Worm (Caenorhabditis elegans) whole organism, L3 larva: ENCODE measurements around the gene K11H3.3.

Source experiments
- R02D3.7 ChIP-seq: fragments of 150-350 bp; optimal IDR thresholded peaks from 2 replicates; lab custom pipeline; 2014; ENCODE audit warnings: missing biosample characterization, missing genetic modification characterization
- ZK546.5 ChIP-seq: sonication (generic microtip); optimal IDR thresholded peaks from 2 replicates; lab custom pipeline; 2017; ENCODE audit warnings: missing biosample characterization, missing genetic modification characterization
- aly-2 ChIP-seq: fragments of 150-350 bp; optimal IDR thresholded peaks from 2 replicates; lab custom pipeline; 2014; ENCODE audit warnings: missing biosample characterization, missing genetic modification characterization
- ama-1 ChIP-seq: fragments of 150-350 bp; optimal IDR thresholded peaks from 2 replicates; lab custom pipeline; 2018
- ceh-16 ChIP-seq: sonication (generic microtip); optimal IDR thresholded peaks from 2 replicates; lab custom pipeline; 2017; ENCODE audit warnings: missing biosample characterization, missing genetic modification characterization
- ceh-28 ChIP-seq: fragments of 150-350 bp; optimal IDR thresholded peaks from 2 replicates; lab custom pipeline; 2014; ENCODE audit warnings: missing biosample characterization, missing genetic modification reagents, missing genetic modification characterization
- ceh-9 ChIP-seq: sonication (generic microtip); optimal IDR thresholded peaks from 2 replicates; lab custom pipeline; 2018; ENCODE audit warnings: missing biosample characterization, missing genetic modification characterization
- daf-12 ChIP-seq: fragments of 150-350 bp; optimal IDR thresholded peaks from 2 replicates; lab custom pipeline; 2014; ENCODE audit warnings: missing biosample characterization, missing genetic modification reagents, missing genetic modification characterization
- egl-27 ChIP-seq: sonication (generic microtip); optimal IDR thresholded peaks from 4 replicates; lab custom pipeline; 2017; ENCODE audit warnings: missing biosample characterization, missing genetic modification reagents, missing genetic modification characterization
- egl-5 ChIP-seq: fragments of 150-350 bp; optimal IDR thresholded peaks from 2 replicates; lab custom pipeline; 2017; ENCODE audit warnings: missing biosample characterization, missing genetic modification reagents, missing genetic modification characterization, inconsistent platforms
- elt-1 ChIP-seq: fragments of 150-350 bp; optimal IDR thresholded peaks from 2 replicates; lab custom pipeline; 2014; ENCODE audit warnings: missing biosample characterization, missing genetic modification characterization
- elt-2 ChIP-seq: sonication (generic microtip); optimal IDR thresholded peaks from 2 replicates; lab custom pipeline; 2016; ENCODE audit warnings: missing genetic modification reagents, mild to moderate bottlenecking, missing genetic modification characterization, missing compliant biosample characterization
- elt-3 ChIP-seq, 3 experiments: fragments of 150-350 bp in 1 of 3; sonication (generic microtip) in 2 of 3; optimal IDR thresholded peaks; 2 replicates in 2 of 3; 4 replicates in 1 of 3; lab custom pipeline; 2014 to 2017; ENCODE audit warnings: missing biosample characterization in 3 of 3, missing genetic modification characterization in 3 of 3
- fkh-10 ChIP-seq: sonication (generic microtip); optimal IDR thresholded peaks from 2 replicates; lab custom pipeline; 2017; ENCODE audit warnings: missing biosample characterization, missing genetic modification reagents, missing genetic modification characterization
- fkh-2 ChIP-seq: fragments of 150-350 bp; optimal IDR thresholded peaks from 2 replicates; lab custom pipeline; 2014; ENCODE audit warnings: missing biosample characterization, missing genetic modification reagents, missing genetic modification characterization
- hmg-11 ChIP-seq: sonication (generic microtip); optimal IDR thresholded peaks from 2 replicates; lab custom pipeline; 2016; ENCODE audit warnings: missing genetic modification characterization, missing compliant biosample characterization
- lin-15B ChIP-seq: fragments of 150-350 bp; optimal IDR thresholded peaks from 2 replicates; lab custom pipeline; 2014; ENCODE audit warnings: missing biosample characterization, missing genetic modification characterization
- lin-39 ChIP-seq: fragments of 150-350 bp; optimal IDR thresholded peaks from 2 replicates; lab custom pipeline; 2018; ENCODE audit warnings: missing biosample characterization, missing genetic modification reagents, missing genetic modification characterization
- lsy-12 ChIP-seq: sonication (generic microtip); optimal IDR thresholded peaks from 2 replicates; lab custom pipeline; 2016; ENCODE audit warnings: mild to moderate bottlenecking, missing genetic modification characterization, missing compliant biosample characterization
- mdl-1 ChIP-seq: fragments of 150-350 bp; optimal IDR thresholded peaks from 2 replicates; lab custom pipeline; 2014; ENCODE audit warnings: missing biosample characterization, missing genetic modification characterization
- mml-1 ChIP-seq: fragments of 150-350 bp; sonication (generic microtip); optimal IDR thresholded peaks from 3 replicates; lab custom pipeline; 2014; ENCODE audit warnings: missing biosample characterization, missing genetic modification characterization
- nfya-1 ChIP-seq: sonication (generic microtip); optimal IDR thresholded peaks from 2 replicates; lab custom pipeline; 2017; ENCODE audit warnings: missing genetic modification characterization, mild to moderate bottlenecking, missing compliant biosample characterization, antibody characterized with exemption, moderate library complexity; ENCODE audit not compliant: insufficient read depth
- nhr-11 ChIP-seq: fragments of 150-350 bp; optimal IDR thresholded peaks from 2 replicates; lab custom pipeline; 2014; ENCODE audit warnings: missing biosample characterization, missing genetic modification characterization
- nhr-12 ChIP-seq: fragments of 150-350 bp; optimal IDR thresholded peaks from 2 replicates; lab custom pipeline; 2014; ENCODE audit warnings: missing biosample characterization, missing genetic modification characterization
- nhr-23 ChIP-seq: fragments of 150-350 bp; optimal IDR thresholded peaks from 2 replicates; lab custom pipeline; 2014; ENCODE audit warnings: missing biosample characterization, missing genetic modification reagents, missing genetic modification characterization
- nhr-237 ChIP-seq: fragments of 150-350 bp; optimal IDR thresholded peaks from 2 replicates; lab custom pipeline; 2014; ENCODE audit warnings: missing biosample characterization, missing genetic modification characterization
- nhr-28 ChIP-seq: fragments of 150-350 bp; optimal IDR thresholded peaks from 2 replicates; lab custom pipeline; 2014; ENCODE audit warnings: missing biosample characterization, missing genetic modification characterization
- nhr-43 ChIP-seq: sonication (generic microtip); optimal IDR thresholded peaks from 2 replicates; lab custom pipeline; 2016; ENCODE audit warnings: mild to moderate bottlenecking, missing genetic modification characterization, missing compliant biosample characterization; ENCODE audit not compliant: poor library complexity, severe bottlenecking
- nhr-67 ChIP-seq: fragments of 150-350 bp; optimal IDR thresholded peaks from 2 replicates; lab custom pipeline; 2014; ENCODE audit warnings: missing biosample characterization, missing genetic modification characterization
- nhr-76 ChIP-seq: fragments of 150-350 bp; sonication (generic microtip); optimal IDR thresholded peaks from 5 replicates; lab custom pipeline; 2014; ENCODE audit warnings: missing biosample characterization, missing genetic modification characterization
- nhr-77 ChIP-seq: fragments of 150-350 bp; optimal IDR thresholded peaks from 2 replicates; lab custom pipeline; 2014; ENCODE audit warnings: missing biosample characterization, missing genetic modification characterization
- pha-4 ChIP-seq: fragments of 150-350 bp; optimal IDR thresholded peaks from 2 replicates; lab custom pipeline; 2014; ENCODE audit warnings: missing biosample characterization, missing genetic modification reagents, missing genetic modification characterization
- pqm-1 ChIP-seq: fragments of 150-350 bp; optimal IDR thresholded peaks from 2 replicates; lab custom pipeline; 2017; ENCODE audit warnings: missing biosample characterization, missing genetic modification characterization, inconsistent platforms
- sea-2 ChIP-seq: fragments of 150-350 bp; sonication (generic microtip); optimal IDR thresholded peaks from 4 replicates; lab custom pipeline; 2014; ENCODE audit warnings: missing biosample characterization, missing genetic modification reagents, missing genetic modification characterization
- skn-1 ChIP-seq: fragments of 150-350 bp; optimal IDR thresholded peaks from 2 replicates; lab custom pipeline; 2014; ENCODE audit warnings: missing biosample characterization, missing genetic modification characterization
- snpc-4 ChIP-seq: fragments of 150-350 bp; optimal IDR thresholded peaks from 2 replicates; lab custom pipeline; 2014; ENCODE audit warnings: missing biosample characterization, missing genetic modification characterization
- unc-39 ChIP-seq: sonication (generic microtip); optimal IDR thresholded peaks from 4 replicates; lab custom pipeline; 2017; ENCODE audit warnings: missing biosample characterization, missing genetic modification characterization
- unc-62 ChIP-seq: fragments of 150-350 bp; sonication (generic microtip); optimal IDR thresholded peaks from 4 replicates; lab custom pipeline; 2014; ENCODE audit warnings: missing biosample characterization, missing genetic modification reagents, missing genetic modification characterization
- ztf-11 ChIP-seq: fragments of 150-350 bp; optimal IDR thresholded peaks from 2 replicates; lab custom pipeline; 2014; ENCODE audit warnings: missing biosample characterization, missing genetic modification characterization
- ztf-4 ChIP-seq: fragments of 150-350 bp; optimal IDR thresholded peaks from 2 replicates; lab custom pipeline; 2014; ENCODE audit warnings: missing biosample characterization, missing genetic modification characterization

The K11H3.3 gene

DNA sequence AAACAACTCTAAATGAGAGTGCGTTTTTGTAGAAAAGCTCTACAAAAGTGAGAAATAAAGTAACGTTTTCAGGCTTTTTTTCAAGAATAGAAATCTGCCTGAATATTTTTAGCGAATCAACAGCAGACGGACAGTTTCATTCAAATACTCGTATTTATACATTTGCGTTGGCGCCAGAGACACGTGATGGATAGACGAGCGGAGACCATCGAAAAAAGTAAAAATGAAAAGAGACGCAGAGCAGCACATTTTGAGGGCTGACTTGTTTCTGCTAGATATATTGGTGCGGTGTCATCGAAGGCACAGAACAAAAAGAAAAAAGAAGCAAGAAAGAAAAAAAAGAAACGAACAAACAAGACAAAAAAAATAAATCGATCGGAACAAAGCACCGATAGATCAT is 25.6 kb upstream of the K11H3.3 start (continued):
- TF ChIP-seq nhr-43 (tag; lab: Kevin White, UChicago): peak; percentile 11
- TF ChIP-seq pha-4: peak; percentile 89
- TF ChIP-seq nhr-28 (tag; lab: Kevin White, UChicago): no peak
- TF ChIP-seq mml-1 (tag; lab: Kevin White, UChicago): no peak
- TF ChIP-seq ZK546.5 (tag; lab: Kevin White, UChicago): no peak
- TF ChIP-seq nhr-23 (tag; lab: Kevin White, UChicago): no peak
- peak; percentile 16 for TF ChIP-seq snpc-4
- no peak for TF ChIP-seq nhr-12 (tag; lab: Kevin White, UChicago)
- TF ChIP-seq unc-62: no peak
- TF ChIP-seq sea-2 (GFP tag; lab: Kevin White, UChicago): no peak
- no peak for TF ChIP-seq nhr-67 (tag; lab: Kevin White, UChicago)
- no peak for TF ChIP-seq nhr-237
- TF ChIP-seq ceh-16 (tag; lab: Kevin White, UChicago): no peak
- no peak for TF ChIP-seq ztf-4 (tag; lab: Kevin White, UChicago)

DNA sequence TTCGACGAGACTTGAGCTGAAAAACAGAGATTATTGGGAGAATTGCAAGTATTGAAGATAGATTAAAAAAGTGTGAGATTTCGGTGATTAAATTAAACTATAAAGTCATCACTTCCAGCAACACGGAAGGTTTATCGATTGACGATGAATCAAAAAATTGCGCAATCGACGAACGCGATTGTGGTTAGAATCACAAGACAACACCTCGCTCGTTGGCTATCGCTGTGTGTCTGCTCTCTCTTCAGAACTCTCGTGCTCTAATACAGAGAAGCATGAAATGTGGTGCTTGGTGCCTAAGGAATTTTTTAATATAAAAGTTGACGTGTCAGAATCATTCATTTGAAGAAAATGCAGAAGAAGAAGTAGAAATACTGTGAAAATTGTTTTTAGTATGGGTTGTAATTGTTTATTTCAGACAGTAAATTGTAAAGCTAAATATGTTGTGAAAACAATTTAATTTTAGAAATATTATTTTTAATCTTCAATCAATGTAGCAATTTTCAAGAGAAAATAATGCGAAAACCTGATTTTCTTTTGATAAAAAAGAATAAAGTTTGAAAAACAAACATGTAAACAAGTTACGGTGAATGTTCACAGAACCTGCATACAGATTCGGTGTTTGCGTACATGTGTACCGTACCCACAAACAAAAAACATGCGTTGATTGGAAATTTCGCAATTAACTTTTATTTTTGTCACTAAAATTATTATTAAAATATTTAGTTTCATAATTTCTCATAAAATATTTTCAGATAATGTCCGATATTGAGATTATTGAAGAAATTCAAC is 24.3 kb upstream of the K11H3.3 start, which contains the start of the genes ZK632.10 and ZK632.11:
ZK632.10 (minus strand) TSS at position 560 of the 789 bp plus-strand sequence.
ZK632.11 (plus strand) TSS at position 753 of the 789 bp plus-strand sequence.
- TF ChIP-seq lsy-12 (no peak), pqm-1 (peak; percentile 11), ceh-9 (tag; lab: Kevin White, UChicago) (no peak), nhr-23 (tag; lab: Kevin White, UChicago) (peak; percentile 34), lin-15B (peak; percentile 57), mml-1 (tag; lab: Kevin White, UChicago) (no peak), daf-12 (tag; lab: Kevin White, UChicago) (no peak), egl-5 (tag; lab: Kevin White, UChicago) (peak; percentile 1), nhr-76 (tag; lab: Kevin White, UChicago) (no peak), sea-2 (GFP tag; lab: Kevin White, UChicago) (no peak), pha-4 (peak; percentile 99), ztf-4 (tag; lab: Kevin White, UChicago) (no peak), nfya-1 (tag; lab: Kevin White, UChicago) (peak; percentile 91), fkh-10 (GFP tag; lab: Kevin White, UChicago) (no peak), nhr-12 (tag; lab: Kevin White, UChicago) (no peak), ztf-11 (no peak), unc-39 (tag; lab: Kevin White, UChicago) (no peak), lin-39 (tag; lab: Kevin White, UChicago) (peak; percentile 15), skn-1 (tag; lab: Kevin White, UChicago) (peak; percentile 13), snpc-4 (peak; percentile 45), nhr-77 (tag; lab: Kevin White, UChicago) (no peak), hmg-11 (tag; lab: Kevin White, UChicago) (peak; percentile 41), nhr-11 (tag; lab: Kevin White, UChicago) (no peak), nhr-237 (no peak), elt-2 (tag; lab: Kevin White, UChicago) (peak; percentile 23), ceh-28 (tag; lab: Kevin White, UChicago) (peak; percentile 50), elt-1 (tag; lab: Kevin White, UChicago) (no peak)

DNA sequence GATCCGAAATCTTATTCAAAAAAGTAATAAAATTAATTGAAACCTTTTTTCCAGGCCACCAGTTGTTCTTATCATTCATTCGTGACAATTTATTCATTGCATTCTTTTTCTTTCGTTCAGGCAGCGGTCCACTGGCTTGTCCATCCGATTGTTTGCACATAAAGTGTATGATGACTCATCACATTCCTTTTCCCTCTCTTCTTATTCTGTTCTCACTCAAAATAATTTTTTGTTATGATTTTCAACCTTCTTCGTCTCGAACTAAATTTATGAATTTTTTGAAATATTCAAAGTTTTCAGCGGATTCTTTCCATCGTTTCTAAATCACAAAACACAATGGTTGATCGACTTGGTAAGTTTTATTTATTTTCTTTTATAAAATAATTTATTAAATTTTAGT is 21.2 kb upstream of the K11H3.3 start, which contains the start of gene ZK632.12:
ZK632.12 (plus strand) TSS at position 301 of the 400 bp plus-strand sequence.
- TF ChIP-seq ztf-11: no peak
- no peak for TF ChIP-seq nfya-1 (tag; lab: Kevin White, UChicago)
- no peak for TF ChIP-seq lsy-12
- TF ChIP-seq nhr-28 (tag; lab: Kevin White, UChicago): no peak
- TF ChIP-seq pha-4: peak; percentile 39
- no peak for TF ChIP-seq nhr-12 (tag; lab: Kevin White, UChicago)
- no peak for TF ChIP-seq mml-1 (tag; lab: Kevin White, UChicago)

DNA sequence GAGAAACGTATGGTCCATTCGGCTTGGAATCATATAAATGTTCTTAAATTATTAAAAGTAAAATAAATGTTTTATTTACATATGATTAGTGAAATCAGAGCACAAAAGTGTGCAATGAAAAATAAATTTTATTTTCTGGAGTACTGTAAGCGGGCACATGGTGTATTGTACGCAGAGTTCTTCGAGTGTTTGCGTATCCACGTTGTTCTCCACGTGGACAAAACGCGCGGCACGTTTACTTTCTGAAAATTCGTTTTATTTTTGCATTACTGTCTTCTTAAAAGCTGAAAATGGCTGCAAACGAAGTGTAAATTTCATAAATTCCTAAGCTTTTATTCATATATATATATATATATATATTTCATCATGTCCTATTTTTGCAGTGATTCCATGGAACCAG is 19.1 kb upstream of the K11H3.3 start:
- TF ChIP-seq nhr-237 (no peak), ceh-9 (tag; lab: Kevin White, UChicago) (no peak), nhr-76 (tag; lab: Kevin White, UChicago) (no peak), egl-27 (tag; lab: Kevin White, UChicago) (no peak), ztf-11 (no peak), ama-1 (lab: Kevin White, UChicago) (no peak), elt-3 (tag; optimal IDR thresholded peaks at IDR 0.05; lab: Kevin White, UChicago) (no peak), nhr-77 (tag; lab: Kevin White, UChicago) (no peak), lin-39 (tag; lab: Kevin White, UChicago) (no peak), daf-12 (tag; lab: Kevin White, UChicago) (no peak), R02D3.7 (no peak), ceh-28 (tag; lab: Kevin White, UChicago) (no peak), elt-1 (tag; lab: Kevin White, UChicago) (no peak), aly-2 (tag; lab: Kevin White, UChicago) (no peak), nhr-11 (tag; lab: Kevin White, UChicago) (no peak), mdl-1 (no peak), fkh-2 (tag; lab: Kevin White, UChicago) (no peak)
